Worm (Caenorhabditis elegans): ENCODE results near the gene C17E7.4.

Gene C17E7.4

ce11 chrV:3892361-3892904 lies at the start of gene C17E7.4:
C17E7.4 (plus strand) TSS chrV:3892854.
- TF ChIP-seq him-1 (tag; optimal IDR thresholded peaks at IDR 0.05) (no peak), W03F9.2 (tag; optimal IDR thresholded peaks at IDR 0.05) (no peak), dao-5 (tag; optimal IDR thresholded peaks at IDR 0.05) (no peak)

DNA sequence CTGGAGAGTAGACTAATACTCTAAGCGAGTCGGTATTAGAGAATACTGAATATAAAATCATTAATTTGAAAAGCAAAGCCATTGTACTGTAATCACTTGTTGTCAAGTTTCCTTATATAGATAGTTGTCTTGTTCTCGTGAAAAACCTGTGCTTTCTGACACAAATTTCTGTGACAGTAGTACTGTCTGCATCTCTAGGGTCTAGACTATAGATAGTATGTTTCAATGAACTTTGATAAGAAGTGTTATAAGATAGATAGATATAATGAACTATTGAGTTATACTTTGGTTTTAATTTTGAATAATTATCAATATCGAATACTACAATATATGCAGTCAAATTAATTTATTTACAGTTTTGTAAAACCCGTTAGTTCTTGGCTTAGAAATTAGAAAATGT lies 48.7 kb upstream of the C17E7.4 start, which contains the start of gene ugt-32:
TSS of gene ugt-32 (minus strand) at position 82 of the 400 bp plus-strand sequence.
- no peak for TF ChIP-seq him-1 (tag; optimal IDR thresholded peaks at IDR 0.05)
- TF ChIP-seq dao-5 (tag; optimal IDR thresholded peaks at IDR 0.05) = no peak
- TF ChIP-seq W03F9.2 (tag; optimal IDR thresholded peaks at IDR 0.05) = no peak

DNA sequence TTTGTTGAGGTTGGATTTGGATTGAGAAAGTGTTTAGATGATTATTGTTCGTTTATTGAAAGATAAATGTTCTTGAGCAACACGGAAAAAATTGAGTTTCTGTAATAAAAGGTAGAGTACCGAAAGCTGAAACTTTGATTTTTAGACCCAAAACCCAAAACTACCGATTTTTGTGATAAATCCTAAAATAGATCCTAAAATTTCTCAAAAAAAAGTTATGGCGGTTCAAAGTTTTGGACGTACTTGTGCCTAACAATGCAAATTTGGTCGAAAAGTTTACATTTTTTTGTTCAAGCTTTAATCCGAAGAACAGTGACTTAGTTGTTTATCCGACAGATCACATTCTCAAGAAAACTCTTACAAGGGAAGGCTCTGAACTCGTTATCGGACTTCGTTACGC lies 45.4 kb upstream of the C17E7.4 start, which contains the start of gene nhr-185:
TSS of gene nhr-185 (minus strand) at position 101 of the 400 bp plus-strand sequence.
- TF ChIP-seq him-1 (tag; optimal IDR thresholded peaks at IDR 0.05) = no peak
- TF ChIP-seq W03F9.2 (tag; optimal IDR thresholded peaks at IDR 0.05) = no peak
- TF ChIP-seq dao-5 (tag; optimal IDR thresholded peaks at IDR 0.05) = no peak

- no peak for TF ChIP-seq him-1 (tag; optimal IDR thresholded peaks at IDR 0.05)
- TF ChIP-seq dao-5 (tag; optimal IDR thresholded peaks at IDR 0.05) = no peak
Observed at ce11 chrV:3851760-3852159, 40.9 kb upstream of the C17E7.4 start.

ce11 chrV:3854847-3855246 lies 37.8 kb upstream of the C17E7.4 start, which contains the start of gene nhr-186:
nhr-186 (minus strand) TSS chrV:3854947.
- no peak for TF ChIP-seq dao-5 (tag; optimal IDR thresholded peaks at IDR 0.05)
- no peak for TF ChIP-seq him-1 (tag; optimal IDR thresholded peaks at IDR 0.05)
- no peak for TF ChIP-seq W03F9.2 (tag; optimal IDR thresholded peaks at IDR 0.05)

DNA sequence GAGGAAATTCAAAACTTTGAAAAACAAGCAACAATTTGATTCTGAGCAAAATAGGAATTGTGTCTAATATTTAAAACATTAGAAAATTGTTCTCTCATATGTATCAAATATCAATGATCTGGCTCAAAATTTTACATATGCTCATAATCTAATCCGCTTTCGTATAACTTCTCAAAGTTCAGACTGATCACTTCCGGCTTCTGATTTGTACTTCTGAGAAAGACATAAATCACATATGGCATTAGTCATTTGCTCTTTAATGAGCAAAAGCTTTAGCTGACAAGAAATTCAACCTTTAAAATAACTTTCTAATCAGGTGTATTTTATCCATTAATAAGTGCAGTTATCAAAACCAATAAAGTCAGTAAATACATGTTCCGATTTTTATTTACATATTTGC lies 36.7 kb upstream of the C17E7.4 start:
- no peak for TF ChIP-seq him-1 (tag; optimal IDR thresholded peaks at IDR 0.05)
- TF ChIP-seq W03F9.2 (tag; optimal IDR thresholded peaks at IDR 0.05) = no peak
- no peak for TF ChIP-seq dao-5 (tag; optimal IDR thresholded peaks at IDR 0.05)

DNA sequence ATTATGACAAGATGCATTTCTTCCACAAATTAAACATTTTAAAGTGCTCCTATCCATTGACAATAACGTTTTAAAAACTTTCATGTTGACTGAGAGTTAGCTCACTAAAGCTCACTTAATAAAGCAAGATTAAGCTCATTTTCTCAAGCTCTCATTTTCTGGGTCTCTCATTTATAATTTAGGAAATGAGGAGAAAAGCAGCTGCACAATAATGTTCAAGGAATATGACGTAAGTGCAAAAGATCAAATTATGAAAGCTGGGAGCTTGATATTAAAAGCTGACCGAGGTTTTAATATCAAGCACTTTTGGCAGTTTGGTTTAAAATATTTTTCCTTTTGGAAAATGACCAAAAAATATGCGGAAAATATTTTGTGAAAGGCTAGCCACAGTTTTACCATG lies 34.9 kb upstream of the C17E7.4 start, which contains the start of gene nhr-188:
TSS of gene nhr-188 (minus strand) at position 84 of the 400 bp plus-strand sequence.
- TF ChIP-seq W03F9.2 (tag; optimal IDR thresholded peaks at IDR 0.05) = no peak
- no peak for TF ChIP-seq dao-5 (tag; optimal IDR thresholded peaks at IDR 0.05)
- TF ChIP-seq him-1 (tag; optimal IDR thresholded peaks at IDR 0.05) = no peak

- TF ChIP-seq dao-5 (tag; optimal IDR thresholded peaks at IDR 0.05) (no peak), W03F9.2 (tag; optimal IDR thresholded peaks at IDR 0.05) (no peak)
Observed at ce11 chrV:3860123-3860522, 32.5 kb upstream of the C17E7.4 start, which contains the start of gene nhr-189. nhr-189 (minus strand) TSS chrV:3860243.

DNA sequence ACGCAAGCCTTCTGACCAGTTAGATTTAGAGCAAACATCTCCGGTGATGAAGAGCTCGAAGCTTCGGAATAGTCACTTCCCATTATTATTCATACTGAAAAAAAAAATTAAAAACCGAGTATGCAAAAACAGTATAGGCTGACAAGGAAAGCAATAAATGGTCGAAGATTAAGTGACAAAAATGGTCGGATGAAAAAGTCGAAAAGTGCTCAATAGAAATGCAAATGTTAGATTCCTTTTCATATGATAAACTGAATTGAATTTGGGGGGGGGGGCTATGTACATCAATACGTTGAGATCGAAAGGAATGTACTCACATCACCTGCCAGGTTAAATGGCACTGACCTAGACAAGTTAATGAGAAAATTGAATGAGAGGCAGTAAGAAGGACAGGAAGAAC lies 29.8 kb upstream of the C17E7.4 start, which contains the start of gene nhr-187:
TSS of gene nhr-187 (minus strand) at position 101 of the 400 bp plus-strand sequence.
- TF ChIP-seq W03F9.2 (tag; optimal IDR thresholded peaks at IDR 0.05) (no peak), him-1 (tag; optimal IDR thresholded peaks at IDR 0.05) (no peak), dao-5 (tag; optimal IDR thresholded peaks at IDR 0.05) (no peak)

DNA sequence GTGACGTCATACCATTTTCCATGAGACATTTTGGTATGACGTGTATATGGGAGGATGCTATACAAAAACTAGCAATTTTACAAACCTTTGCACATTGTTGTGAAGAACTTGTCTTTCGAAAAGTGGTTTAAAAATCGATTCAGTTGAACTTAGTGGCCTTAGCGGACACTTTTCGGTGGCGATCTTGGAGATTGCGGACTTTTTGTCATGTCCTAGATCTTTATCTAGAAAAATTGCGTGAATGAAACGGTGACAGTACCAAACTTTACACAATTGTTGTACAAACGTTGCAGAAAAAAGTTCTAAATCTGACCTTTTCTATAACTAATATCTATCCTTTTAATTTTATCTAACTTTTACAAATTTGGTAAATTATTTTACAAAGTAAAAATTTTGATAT lies 27.4 kb upstream of the C17E7.4 start:
- TF ChIP-seq him-1 (tag; optimal IDR thresholded peaks at IDR 0.05) (no peak), W03F9.2 (tag; optimal IDR thresholded peaks at IDR 0.05) (no peak), dao-5 (tag; optimal IDR thresholded peaks at IDR 0.05) (no peak)

ce11 chrV:3868905-3869304 lies 23.7 kb upstream of the C17E7.4 start, which contains the start of gene nhr-157:
nhr-157 (minus strand) TSS chrV:3869005.
- TF ChIP-seq dao-5 (tag; optimal IDR thresholded peaks at IDR 0.05) (no peak), him-1 (tag; optimal IDR thresholded peaks at IDR 0.05) (no peak), W03F9.2 (tag; optimal IDR thresholded peaks at IDR 0.05) (no peak)

- TF ChIP-seq dao-5 (tag; optimal IDR thresholded peaks at IDR 0.05) (no peak), W03F9.2 (tag; optimal IDR thresholded peaks at IDR 0.05) (no peak), him-1 (tag; optimal IDR thresholded peaks at IDR 0.05) (no peak)
Observed at ce11 chrV:3870359-3870758, 22.3 kb upstream of the C17E7.4 start.

DNA sequence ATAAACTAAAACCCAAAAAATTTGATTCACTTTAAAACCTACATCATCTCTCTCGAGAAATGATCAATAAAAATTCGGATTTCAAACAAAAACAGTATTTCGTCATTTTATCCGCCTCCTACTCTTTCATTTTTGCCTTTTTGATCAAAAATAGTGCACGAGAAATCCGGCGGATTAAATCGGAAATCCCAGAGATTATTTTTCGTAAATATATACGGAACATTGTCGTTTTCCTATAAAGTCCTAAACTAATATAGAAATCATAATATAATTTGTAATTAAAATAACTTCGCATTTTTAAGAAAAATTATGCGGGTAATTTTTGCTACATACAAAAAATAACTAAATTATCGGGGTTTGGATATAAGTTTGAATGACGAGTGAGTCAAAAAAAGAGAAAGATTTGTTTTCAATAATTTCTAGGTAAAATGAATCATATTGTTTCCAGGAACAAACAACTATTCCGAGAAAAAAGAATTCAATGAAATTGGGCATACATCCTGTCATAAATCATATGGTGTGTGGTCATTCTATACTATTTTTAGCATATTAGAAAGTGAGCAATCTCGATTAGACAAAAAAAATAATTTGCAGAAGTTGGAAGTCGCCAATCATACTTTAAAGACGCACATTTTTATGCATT lies 18.4 kb upstream of the C17E7.4 start, which contains the start of gene nhr-158:
TSS of gene nhr-158 (minus strand) at position 51 of the 643 bp plus-strand sequence.
- no peak for TF ChIP-seq W03F9.2 (tag; optimal IDR thresholded peaks at IDR 0.05)
- TF ChIP-seq dao-5 (tag; optimal IDR thresholded peaks at IDR 0.05) = no peak
- TF ChIP-seq him-1 (tag; optimal IDR thresholded peaks at IDR 0.05) = no peak

DNA sequence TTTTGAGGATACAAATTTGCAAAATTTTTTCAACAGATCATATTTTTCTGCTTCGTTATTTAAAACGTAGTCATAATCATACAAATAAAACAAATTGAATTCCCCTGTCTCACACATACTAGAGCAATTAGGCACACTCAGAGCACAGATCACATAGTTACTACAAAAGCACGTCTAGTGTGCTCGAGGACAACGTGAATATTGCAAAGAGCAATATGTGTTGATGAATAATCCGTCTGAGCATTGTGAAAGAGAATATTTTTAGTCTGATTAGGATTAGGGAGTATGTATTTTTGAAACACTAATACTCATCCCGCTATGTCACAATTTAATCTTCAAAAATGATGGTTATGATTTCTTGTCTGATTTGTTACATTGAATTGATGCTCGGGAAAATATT lies 15.4 kb upstream of the C17E7.4 start:
- TF ChIP-seq dao-5 (tag; optimal IDR thresholded peaks at IDR 0.05) = no peak
- TF ChIP-seq him-1 (tag; optimal IDR thresholded peaks at IDR 0.05) = no peak
- TF ChIP-seq W03F9.2 (tag; optimal IDR thresholded peaks at IDR 0.05) = no peak

Measured in whole organism, L4/young adult.